Worm (Caenorhabditis elegans) whole organism, L4 larva: Measurements from ENCODE around the gene sma-5.
A peak's percentile ranks its signal among the peaks of the same experiment; 100 is the strongest.

ENCODE experiments used
- F26F4.8 ChIP-seq: fragments of 200-800 bp; sonication (Bioruptor generic); conservative IDR thresholded peaks from 2 replicates; pipeline ENCODE4 v1.3.6; 2022; ENCODE audit warnings: missing genetic modification characterization, missing compliant biosample characterization
- F37D6.2 ChIP-seq: sonication (generic microtip); optimal IDR thresholded peaks from 2 replicates; lab custom pipeline; 2016; ENCODE audit warnings: mild to moderate bottlenecking, missing genetic modification characterization, missing compliant biosample characterization
- F44E2.7 ChIP-seq: fragments of 200-800 bp; sonication (Bioruptor generic); IDR thresholded peaks from 2 replicates; pipeline ENCODE4 v2.1.2; 2022; ENCODE audit warnings: missing genetic modification characterization, missing compliant biosample characterization
- F49E8.2 ChIP-seq: sonication (generic microtip); optimal IDR thresholded peaks from 2 replicates; lab custom pipeline; 2016; ENCODE audit warnings: missing compliant biosample characterization, mild to moderate bottlenecking, missing genetic modification characterization, borderline replicate concordance
- T26A8.4 ChIP-seq: fragments of 200-800 bp; sonication (Bioruptor generic); IDR thresholded peaks from 2 replicates; pipeline ENCODE4 v1.3.6; 2022; ENCODE audit warnings: missing genetic modification characterization, missing compliant biosample characterization
- Y105C5A.15 ChIP-seq: fragments of 200-800 bp; sonication (Bioruptor generic); IDR thresholded peaks from 2 replicates; pipeline ENCODE4 v1.3.6; 2022; ENCODE audit warnings: missing genetic modification characterization, missing compliant biosample characterization
- Y75B8A.6 ChIP-seq: fragments of 200-800 bp; sonication (Bioruptor generic); IDR thresholded peaks from 2 replicates; pipeline ENCODE4 v1.3.6; 2022; ENCODE audit warnings: missing genetic modification reagents, missing genetic modification characterization, missing compliant biosample characterization
- ZK546.5 ChIP-seq, 2 experiments: sonication (generic microtip); optimal IDR thresholded peaks; 2 replicates each; lab custom pipeline; 2017; ENCODE audit warnings: missing biosample characterization in 2 of 2, missing genetic modification characterization in 2 of 2
- ama-1 ChIP-seq: fragments of 150-350 bp; optimal IDR thresholded peaks from 2 replicates; lab custom pipeline; 2014; ENCODE audit warnings: inconsistent platforms, mixed read lengths
- attf-4 ChIP-seq: sonication (generic microtip); optimal IDR thresholded peaks from 3 replicates; lab custom pipeline; 2017; ENCODE audit warnings: missing biosample characterization, missing genetic modification characterization
- ceh-20 ChIP-seq: fragments of 200-800 bp; sonication (Bioruptor generic); IDR thresholded peaks from 2 replicates; pipeline ENCODE4 v1.3.6; 2022; ENCODE audit warnings: missing genetic modification reagents, missing genetic modification characterization, missing compliant biosample characterization
- ceh-28 ChIP-seq: fragments of 150-350 bp; optimal IDR thresholded peaks from 2 replicates; lab custom pipeline; 2014; ENCODE audit warnings: missing biosample characterization, missing genetic modification reagents, missing genetic modification characterization
- ceh-82 ChIP-seq: sonication (generic microtip); optimal IDR thresholded peaks from 2 replicates; lab custom pipeline; 2017; ENCODE audit warnings: missing biosample characterization, missing genetic modification characterization
- ces-1 ChIP-seq: fragments of 150-350 bp; sonication (generic microtip); optimal IDR thresholded peaks from 4 replicates; lab custom pipeline; 2014; ENCODE audit warnings: missing biosample characterization, missing genetic modification reagents, missing genetic modification characterization
- ctbp-1 ChIP-seq: fragments of 200-800 bp; sonication (Bioruptor generic); IDR thresholded peaks from 2 replicates; pipeline ENCODE4 v1.3.6; 2022; ENCODE audit warnings: missing genetic modification reagents, missing genetic modification characterization, missing compliant biosample characterization
- daf-16 ChIP-seq, 3 experiments: sonication (generic microtip); optimal IDR thresholded peaks; 2 replicates each; lab custom pipeline; 2016 to 2017; ENCODE audit warnings: missing genetic modification characterization in 3 of 3, missing genetic modification reagents in 3 of 3, mild to moderate bottlenecking in 2 of 3, missing compliant biosample characterization in 2 of 3, missing biosample characterization in 1 of 3, moderate library complexity in 1 of 3
- daf-19 ChIP-seq: fragments of 200-800 bp; sonication (Bioruptor generic); conservative IDR thresholded peaks from 2 replicates; pipeline ENCODE4 v1.3.6; 2022; ENCODE audit warnings: missing genetic modification characterization, missing compliant biosample characterization
- daf-8 ChIP-seq: fragments of 200-800 bp; sonication (Bioruptor generic); IDR thresholded peaks from 2 replicates; pipeline ENCODE4 v1.3.6; 2022; ENCODE audit warnings: missing genetic modification characterization, missing compliant biosample characterization
- dmd-6 ChIP-seq: fragments of 200-800 bp; sonication (Bioruptor generic); IDR thresholded peaks from 2 replicates; pipeline ENCODE4 v1.3.6; 2022; ENCODE audit warnings: missing genetic modification reagents, missing genetic modification characterization, missing compliant biosample characterization
- dmd-9 ChIP-seq: fragments of 200-800 bp; sonication (Bioruptor generic); IDR thresholded peaks from 2 replicates; pipeline ENCODE4 v1.3.6; 2022; ENCODE audit warnings: missing genetic modification reagents, missing genetic modification characterization, missing compliant biosample characterization
- fkh-10 ChIP-seq: fragments of 150-350 bp; optimal IDR thresholded peaks from 2 replicates; lab custom pipeline; 2014; ENCODE audit warnings: missing biosample characterization, missing genetic modification reagents, missing genetic modification characterization
- fos-1 ChIP-seq: fragments of 150-350 bp; optimal IDR thresholded peaks from 2 replicates; lab custom pipeline; 2014; ENCODE audit warnings: missing biosample characterization, missing genetic modification characterization
- gei-8 ChIP-seq: fragments of 200-800 bp; sonication (Bioruptor generic); optimal IDR thresholded peaks from 2 replicates; lab custom pipeline; 2018; ENCODE audit warnings: mild to moderate bottlenecking, missing genetic modification characterization, missing compliant biosample characterization
- hif-1 ChIP-seq, 2 experiments: sonication (generic microtip); optimal IDR thresholded peaks; 2 replicates each; lab custom pipeline; 2016 to 2017; ENCODE audit warnings: missing compliant biosample characterization in 2 of 2, missing genetic modification characterization in 2 of 2, missing genetic modification reagents in 2 of 2, missing genotype in 2 of 2, mild to moderate bottlenecking in 1 of 2
- hlh-30 ChIP-seq: sonication (generic microtip); optimal IDR thresholded peaks from 2 replicates; lab custom pipeline; 2017; ENCODE audit warnings: antibody characterized with exemption, mild to moderate bottlenecking, missing genetic modification characterization, missing compliant biosample characterization; ENCODE audit not compliant: insufficient read depth
- lin-13 ChIP-seq: fragments of 150-350 bp; optimal IDR thresholded peaks from 2 replicates; lab custom pipeline; 2014; ENCODE audit warnings: missing biosample characterization, missing genetic modification reagents, missing genetic modification characterization
- lin-15B ChIP-seq: fragments of 150-350 bp; sonication (generic microtip); optimal IDR thresholded peaks from 3 replicates; lab custom pipeline; 2014; ENCODE audit warnings: missing biosample characterization, missing genetic modification characterization
- madf-5 ChIP-seq, 2 experiments: fragments of 200-800 bp; sonication (Bioruptor generic); IDR thresholded peaks; 2 replicates each; pipeline ENCODE4 v1.3.6; 2022; ENCODE audit warnings: missing compliant biosample characterization in 2 of 2, missing genetic modification characterization in 2 of 2
- madf-9 ChIP-seq: fragments of 200-800 bp; sonication (Bioruptor generic); conservative IDR thresholded peaks from 2 replicates; pipeline ENCODE4 v1.3.6; 2022; ENCODE audit warnings: missing genetic modification reagents, missing genetic modification characterization, missing compliant biosample characterization
- mep-1 ChIP-seq: fragments of 150-350 bp; sonication (generic microtip); optimal IDR thresholded peaks from 3 replicates; lab custom pipeline; 2014; ENCODE audit warnings: missing biosample characterization, missing genetic modification characterization
- mes-2 ChIP-seq: sonication (generic microtip); optimal IDR thresholded peaks from 2 replicates; lab custom pipeline; 2016; ENCODE audit warnings: missing genotype, mild to moderate bottlenecking, missing genetic modification characterization, missing compliant biosample characterization; ENCODE audit not compliant: poor library complexity, severe bottlenecking
- mxl-3 ChIP-seq: fragments of 200-800 bp; sonication (Bioruptor generic); optimal IDR thresholded peaks from 2 replicates; lab custom pipeline; 2018; ENCODE audit warnings: mild to moderate bottlenecking, missing genetic modification characterization, missing compliant biosample characterization
- nhr-10 ChIP-seq: fragments of 150-350 bp; optimal IDR thresholded peaks from 2 replicates; lab custom pipeline; 2014; ENCODE audit warnings: missing biosample characterization, missing genetic modification characterization
- nhr-237 ChIP-seq: sonication (generic microtip); optimal IDR thresholded peaks from 2 replicates; lab custom pipeline; 2017; ENCODE audit warnings: missing biosample characterization, missing genetic modification characterization
- nhr-28 ChIP-seq: fragments of 150-350 bp; optimal IDR thresholded peaks from 2 replicates; lab custom pipeline; 2014; ENCODE audit warnings: missing biosample characterization, missing genetic modification characterization
- nhr-41 ChIP-seq: fragments of 200-800 bp; sonication (Bioruptor generic); IDR thresholded peaks from 2 replicates; pipeline ENCODE4 v1.3.6; 2022; ENCODE audit warnings: missing genetic modification reagents, missing genetic modification characterization, missing compliant biosample characterization
- nhr-48 ChIP-seq: sonication (generic microtip); optimal IDR thresholded peaks from 2 replicates; lab custom pipeline; 2016; ENCODE audit warnings: mild to moderate bottlenecking, missing genetic modification characterization, missing compliant biosample characterization
- nhr-77 ChIP-seq: fragments of 150-350 bp; optimal IDR thresholded peaks from 2 replicates; lab custom pipeline; 2014; ENCODE audit warnings: missing biosample characterization, missing genetic modification characterization
- php-3 ChIP-seq: fragments of 200-800 bp; sonication (Bioruptor generic); IDR thresholded peaks from 2 replicates; pipeline ENCODE4 v1.3.6; 2022; ENCODE audit warnings: missing genetic modification reagents, missing genetic modification characterization, missing compliant biosample characterization
- pqm-1 ChIP-seq: sonication (generic microtip); optimal IDR thresholded peaks from 2 replicates; lab custom pipeline; 2017; ENCODE audit warnings: missing biosample characterization, missing genetic modification characterization
- sdz-12 ChIP-seq: fragments of 200-800 bp; sonication (Bioruptor generic); optimal IDR thresholded peaks from 2 replicates; lab custom pipeline; 2018; ENCODE audit warnings: mild to moderate bottlenecking, missing genetic modification characterization, missing compliant biosample characterization
- set-16 ChIP-seq: fragments of 200-800 bp; sonication (Bioruptor generic); IDR thresholded peaks from 2 replicates; pipeline ENCODE4 v1.3.6; 2022; ENCODE audit warnings: missing genetic modification reagents, missing genetic modification characterization, missing compliant biosample characterization
- snpc-1.2 ChIP-seq: fragments of 200-800 bp; sonication (Bioruptor generic); IDR thresholded peaks from 2 replicates; pipeline ENCODE4 v1.3.6; 2022; ENCODE audit warnings: missing genetic modification reagents, missing genetic modification characterization, missing compliant biosample characterization
- spr-1 ChIP-seq: sonication (generic microtip); optimal IDR thresholded peaks from 2 replicates; lab custom pipeline; 2016; ENCODE audit warnings: mild to moderate bottlenecking, missing genetic modification characterization, missing compliant biosample characterization
- spr-3 ChIP-seq: fragments of 200-800 bp; sonication (Bioruptor generic); optimal IDR thresholded peaks from 2 replicates; lab custom pipeline; 2018; ENCODE audit warnings: mild to moderate bottlenecking, missing genetic modification characterization, missing compliant biosample characterization
- tag-97 ChIP-seq: fragments of 200-800 bp; sonication (Bioruptor generic); IDR thresholded peaks from 2 replicates; pipeline ENCODE4 v1.3.6; 2022; ENCODE audit warnings: missing genetic modification characterization, missing compliant biosample characterization
- unc-39 ChIP-seq: sonication (generic microtip); optimal IDR thresholded peaks from 2 replicates; lab custom pipeline; 2017; ENCODE audit warnings: missing biosample characterization, missing genetic modification characterization
- zfp-2 ChIP-seq: sonication (generic microtip); optimal IDR thresholded peaks from 2 replicates; lab custom pipeline; 2016; ENCODE audit warnings: mild to moderate bottlenecking, missing genetic modification characterization, missing compliant biosample characterization
- zip-2 ChIP-seq: fragments of 150-350 bp; optimal IDR thresholded peaks from 2 replicates; lab custom pipeline; 2014; ENCODE audit warnings: missing biosample characterization, missing genetic modification characterization
- ztf-11 ChIP-seq: fragments of 150-350 bp; optimal IDR thresholded peaks from 2 replicates; lab custom pipeline; 2014; ENCODE audit warnings: missing biosample characterization, missing genetic modification characterization
- ztf-7 ChIP-seq: fragments of 150-350 bp; optimal IDR thresholded peaks from 2 replicates; lab custom pipeline; 2014; ENCODE audit warnings: missing biosample characterization, missing genetic modification characterization

Gene sma-5

ce11 chrX:11962050-11962788, 43.1 kb downstream of the sma-5 start (continued):
- TF ChIP-seq spr-3 (GFP tag; lab: Kevin White, UChicago) (no peak), nhr-10 (tag; lab: Kevin White, UChicago) (no peak), tag-97 (GFP tag; lab: Robert Waterston, UW) (no peak), hif-1 (tag; optimal IDR thresholded peaks at IDR 0.05; lab: Kevin White, UChicago) (peak in 1 of 2 experiments; percentile 40), lin-15B (tag; lab: Kevin White, UChicago) (no peak), mxl-3 (GFP tag; lab: Kevin White, UChicago) (peak; percentile 39), snpc-1.2 (GFP tag; lab: Robert Waterston, UW) (no peak), dmd-9 (GFP tag; lab: Robert Waterston, UW) (no peak), hlh-30 (tag; lab: Kevin White, UChicago) (no peak), Y105C5A.15 (GFP tag; lab: Robert Waterston, UW) (no peak), nhr-77 (tag; lab: Kevin White, UChicago) (no peak), ceh-82 (tag; lab: Kevin White, UChicago) (no peak), set-16 (GFP tag; lab: Robert Waterston, UW) (no peak), daf-19 (GFP tag; lab: Robert Waterston, UW) (no peak), gei-8 (GFP tag; lab: Kevin White, UChicago) (no peak), fos-1 (no peak), daf-8 (no peak), mes-2 (no peak), ztf-7 (tag; lab: Kevin White, UChicago) (no peak), daf-16 (GFP tag; optimal IDR thresholded peaks at IDR 0.05; lab: Kevin White, UChicago) (no peak), daf-16 (tag; optimal IDR thresholded peaks at IDR 0.05; lab: Kevin White, UChicago) (peak; percentile 74), attf-4 (tag; lab: Kevin White, UChicago) (no peak), ctbp-1 (GFP tag; lab: Robert Waterston, UW) (no peak), mep-1 (tag; lab: Kevin White, UChicago) (no peak), unc-39 (no peak), sdz-12 (no peak), nhr-48 (tag; lab: Kevin White, UChicago) (peak; percentile 69), F37D6.2 (no peak), zfp-2 (no peak), ama-1 (lab: Kevin White, UChicago) (no peak), nhr-28 (peak; percentile 96), ztf-11 (tag; lab: Kevin White, UChicago) (no peak), ces-1 (GFP tag; lab: Kevin White, UChicago) (no peak), F26F4.8 (GFP tag; lab: Robert Waterston, UW) (no peak), fkh-10 (no peak), F44E2.7 (no peak), madf-9 (GFP tag; lab: Robert Waterston, UW) (0 out of 2 replicates have a peak, but pooled peaks have one; percentile 4), zip-2 (tag; lab: Kevin White, UChicago) (no peak), ceh-20 (GFP tag; lab: Robert Waterston, UW) (0 out of 2 replicates have a peak, but pooled peaks have one; percentile 38), php-3 (GFP tag; lab: Robert Waterston, UW) (peak; percentile 91), pqm-1 (tag; lab: Kevin White, UChicago) (peak; percentile 33), Y75B8A.6 (GFP tag; lab: Robert Waterston, UW) (no peak), lin-13 (GFP tag; lab: Kevin White, UChicago) (no peak), madf-5 (GFP tag; IDR thresholded peaks at IDR 0.05; lab: Robert Waterston, UW) (no peak), nhr-237 (tag; lab: Kevin White, UChicago) (no peak), nhr-41 (GFP tag; lab: Robert Waterston, UW) (peak; percentile 75; the same call in 1 of the 2 replicates), ZK546.5 (tag; optimal IDR thresholded peaks at IDR 0.05; lab: Kevin White, UChicago) (no peak), spr-1 (tag; lab: Kevin White, UChicago) (no peak), ceh-28 (tag; lab: Kevin White, UChicago) (no peak), F49E8.2 (tag; lab: Kevin White, UChicago) (no peak), dmd-6 (GFP tag; lab: Robert Waterston, UW) (peak; percentile 81), T26A8.4 (GFP tag; lab: Robert Waterston, UW) (0 out of 2 replicates have a peak, but pooled peaks have one; percentile 46)
